Fruit fly (Drosophila melanogaster): ENCODE results near the gene rdgA.

rdgA gene

DNA sequence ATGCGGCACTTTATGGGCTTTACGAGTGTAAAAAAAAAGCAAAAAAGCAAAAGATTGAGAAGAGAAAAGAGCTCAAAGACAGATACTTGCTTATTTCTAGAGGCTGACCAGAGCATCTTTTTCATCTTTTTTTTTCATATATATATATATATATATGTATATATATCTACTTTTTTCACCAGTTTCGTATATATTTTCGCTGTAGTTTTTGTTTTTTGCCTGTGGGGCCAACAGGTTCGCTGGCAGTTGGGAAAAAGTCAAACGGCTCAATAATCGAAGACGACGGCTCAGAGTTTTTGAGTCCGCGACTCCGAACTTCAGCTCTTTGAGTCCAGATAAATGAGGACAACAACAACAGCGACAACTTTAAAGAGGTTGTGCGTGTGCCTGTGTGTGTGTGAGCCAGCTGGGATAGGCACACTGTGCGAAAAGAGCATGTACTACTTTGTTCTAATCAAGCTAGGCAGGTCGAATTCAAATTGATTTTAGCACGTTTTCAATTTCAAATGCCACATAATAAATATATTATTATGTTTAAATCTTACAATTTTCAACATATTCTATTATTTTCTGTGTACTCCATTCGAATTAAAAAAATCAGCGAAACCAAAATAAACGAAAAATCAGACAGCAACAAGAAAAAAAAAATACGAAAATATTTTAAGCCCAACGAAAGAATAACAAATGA is 160.1 kb downstream of the rdgA start (continued):
- TF ChIP-seq CG8290 (GFP tag; optimal IDR thresholded peaks at IDR 0.05) = no peak
- peak in 1 of 2 experiments; percentile 3 for TF ChIP-seq CG8290 (tag; optimal IDR thresholded peaks at IDR 0.05)
- no peak for TF ChIP-seq fu2 (GFP tag; optimal IDR thresholded peaks at IDR 0.05)
- TF ChIP-seq so (GFP tag; IDR thresholded peaks at IDR 0.05) = no peak
- TF ChIP-seq Blimp-1 (GFP tag; optimal IDR thresholded peaks at IDR 0.05) = peak; percentile 32
- TF ChIP-seq CoRest (tag; optimal IDR thresholded peaks at IDR 0.05) = peak; percentile 3
- TF ChIP-seq CG1602 (GFP tag; optimal IDR thresholded peaks at IDR 0.05) = no peak
- TF ChIP-seq CG6254 (GFP tag; optimal IDR thresholded peaks at IDR 0.05) = no peak
- TF ChIP-seq CG3281 (GFP tag; optimal IDR thresholded peaks at IDR 0.05) = peak; percentile 9
- 0 out of 3 replicates have a peak, but pooled peaks have one; percentile 13 for TF ChIP-seq z (GFP tag; IDR thresholded peaks at IDR 0.05)
- TF ChIP-seq Sox102F (GFP tag; optimal IDR thresholded peaks at IDR 0.05) = peak; percentile 52
- no peak for TF ChIP-seq CG30431 (GFP tag; optimal IDR thresholded peaks at IDR 0.05)
- no peak for TF ChIP-seq Opbp (GFP tag; IDR thresholded peaks at IDR 0.05; ENCODE audit: partially characterized antibody)
- peak in 1 of 2 experiments; percentile 20 for TF ChIP-seq dpn (GFP tag; optimal IDR thresholded peaks at IDR 0.05)
- TF ChIP-seq nmo (GFP tag; optimal IDR thresholded peaks at IDR 0.05) = peak; percentile 22
- TF ChIP-seq chif (GFP tag; optimal IDR thresholded peaks at IDR 0.05) = no peak
- TF ChIP-seq Ets65A (GFP tag) = peak; percentile 38
- peak; percentile 46; the same call in 1 of the 2 replicates for TF ChIP-seq Xrp1 (GFP tag; IDR thresholded peaks at IDR 0.05)
- TF ChIP-seq croc (GFP tag; conservative IDR thresholded peaks at IDR 0.05) = 0 out of 3 replicates have a peak, but pooled peaks have one; percentile 18
- TF ChIP-seq CG30403 (GFP tag; optimal IDR thresholded peaks at IDR 0.05) = peak; percentile 27
- TF ChIP-seq Med (GFP tag) = peak; percentile 43
- TF ChIP-seq CG15269 (tag; optimal IDR thresholded peaks at IDR 0.05) = peak; percentile 46
- peak in 1 of 2 experiments; percentile 43 for TF ChIP-seq Hr51 (GFP tag; optimal IDR thresholded peaks at IDR 0.05)
- peak; percentile 28 for TF ChIP-seq Hmr (GFP tag; optimal IDR thresholded peaks at IDR 0.05)
- no peak for TF ChIP-seq CG5245 (GFP tag; optimal IDR thresholded peaks at IDR 0.05)
- peak; percentile 18 for TF ChIP-seq CG13424 (tag; optimal IDR thresholded peaks at IDR 0.05)
- TF ChIP-seq CG2120 (GFP tag; optimal IDR thresholded peaks at IDR 0.05) = peak; percentile 19
- peak; percentile 59 for TF ChIP-seq Ada2b (GFP tag; IDR thresholded peaks at IDR 0.05)
- peak; percentile 18 for TF ChIP-seq HHEX (GFP tag; optimal IDR thresholded peaks at IDR 0.05)
- TF ChIP-seq ham (GFP tag; IDR thresholded peaks at IDR 0.05) = no peak
- TF ChIP-seq CG11504 (tag; optimal IDR thresholded peaks at IDR 0.05) = peak; percentile 38
- TF ChIP-seq Deaf1 (tag; optimal IDR thresholded peaks at IDR 0.05) = no peak
- TF ChIP-seq CG12391 (tag; optimal IDR thresholded peaks at IDR 0.05) = peak; percentile 11
- no peak for TF ChIP-seq ac (GFP tag; optimal IDR thresholded peaks at IDR 0.05)
- peak; percentile 42 for TF ChIP-seq unpg (GFP tag; optimal IDR thresholded peaks at IDR 0.05)
- peak; percentile 26; the same call in 1 of the 2 replicates for TF ChIP-seq CG9215 (GFP tag; IDR thresholded peaks at IDR 0.05)
- peak; percentile 0 for TF ChIP-seq Sox100B (GFP tag; optimal IDR thresholded peaks at IDR 0.05)
- peak; percentile 55 for TF ChIP-seq CG9932 (GFP tag; IDR thresholded peaks at IDR 0.05)
- TF ChIP-seq seq (GFP tag; IDR thresholded peaks at IDR 0.05) = no peak
- TF ChIP-seq CG2712 (tag; optimal IDR thresholded peaks at IDR 0.05) = peak; percentile 11
- TF ChIP-seq CG8944 (GFP tag; optimal IDR thresholded peaks at IDR 0.05) = no peak
- TF ChIP-seq PHDP (tag; optimal IDR thresholded peaks at IDR 0.05) = peak; percentile 11
- 0 out of 2 replicates have a peak, but pooled peaks have one; percentile 20 for TF ChIP-seq CG31441 (GFP tag; IDR thresholded peaks at IDR 0.05)
- no peak for TF ChIP-seq insv (GFP tag; optimal IDR thresholded peaks at IDR 0.05)
- peak; percentile 29 for TF ChIP-seq grau (tag; optimal IDR thresholded peaks at IDR 0.05)
- 0 out of 2 replicates have a peak, but pooled peaks have one; percentile 15 for TF ChIP-seq CG3847 (GFP tag; IDR thresholded peaks at IDR 0.05)
- peak; percentile 17 for TF ChIP-seq caup (GFP tag; optimal IDR thresholded peaks at IDR 0.05; ENCODE audit: severe bottlenecking)
- TF ChIP-seq GATAe (GFP tag; conservative IDR thresholded peaks at IDR 0.05) = no peak
- TF ChIP-seq CG17328 (GFP tag; IDR thresholded peaks at IDR 0.05) = peak; percentile 36; the same call in 1 of the 2 replicates

Data from whole organism, embryonic.